Fruit fly (Drosophila melanogaster) whole organism, adult: ENCODE results near the gene siz.

Source experiments
- CG11617 ChIP-seq: fragments of 200-800 bp; sonication (Bioruptor generic); optimal IDR thresholded peaks from 2 replicates; lab custom pipeline; 2017; ENCODE audit warnings: mild to moderate bottlenecking, missing biosample characterization, missing genetic modification reagents, missing genetic modification characterization
- CG12768 ChIP-seq: fragments of 200-800 bp; sonication (Bioruptor generic); optimal IDR thresholded peaks from 2 replicates; lab custom pipeline; 2017; ENCODE audit warnings: missing biosample characterization, missing genetic modification characterization, mild to moderate bottlenecking, moderate library complexity, missing genetic modification reagents
- CG14711 ChIP-seq: fragments of 200-800 bp; sonication (Bioruptor generic); optimal IDR thresholded peaks from 2 replicates; lab custom pipeline; 2018; ENCODE audit warnings: missing biosample characterization, mild to moderate bottlenecking, missing genetic modification characterization, moderate library complexity
- CG1620 ChIP-seq: fragments of 200-800 bp; sonication (Bioruptor generic); optimal IDR thresholded peaks from 2 replicates; lab custom pipeline; 2016; ENCODE audit warnings: missing biosample characterization, missing genetic modification characterization
- CG33017 ChIP-seq: fragments of 200-800 bp; sonication (Bioruptor generic); optimal IDR thresholded peaks from 2 replicates; lab custom pipeline; 2018; ENCODE audit warnings: missing biosample characterization, mild to moderate bottlenecking, missing genetic modification characterization, moderate library complexity
- CG5204 ChIP-seq: fragments of 200-800 bp; sonication (Bioruptor generic); optimal IDR thresholded peaks from 2 replicates; lab custom pipeline; 2016; ENCODE audit warnings: missing biosample characterization, missing genetic modification characterization
- CG7045 ChIP-seq: fragments of 200-800 bp; sonication (Bioruptor generic); optimal IDR thresholded peaks from 2 replicates; lab custom pipeline; 2017; ENCODE audit warnings: missing biosample characterization, mild to moderate bottlenecking, missing genetic modification characterization
- CG7101 ChIP-seq: fragments of 200-800 bp; sonication (Bioruptor generic); optimal IDR thresholded peaks from 2 replicates; lab custom pipeline; 2018; ENCODE audit warnings: missing biosample characterization, mild to moderate bottlenecking, missing genetic modification characterization, moderate library complexity
- Clk ChIP-seq: fragments of 200-800 bp; sonication (Bioruptor generic); optimal IDR thresholded peaks from 2 replicates; lab custom pipeline; 2017; ENCODE audit warnings: missing biosample characterization, missing genetic modification characterization
- Crg-1 ChIP-seq: fragments of 200-800 bp; sonication (Bioruptor generic); optimal IDR thresholded peaks from 2 replicates; lab custom pipeline; 2016; ENCODE audit warnings: missing biosample characterization, missing genetic modification characterization
- Hr96 ChIP-seq: fragments of 200-800 bp; sonication (Bioruptor generic); optimal IDR thresholded peaks from 2 replicates; lab custom pipeline; 2016; ENCODE audit warnings: missing biosample characterization, missing genetic modification characterization
- Mnt ChIP-seq: fragments of 200-800 bp; sonication (Bioruptor generic); optimal IDR thresholded peaks from 2 replicates; lab custom pipeline; 2016; ENCODE audit warnings: missing biosample characterization, mild to moderate bottlenecking, missing genetic modification characterization
- bab1 ChIP-seq: fragments of 200-800 bp; sonication (Bioruptor generic); optimal IDR thresholded peaks from 3 replicates; lab custom pipeline; 2019; ENCODE audit warnings: missing biosample characterization, mild to moderate bottlenecking, missing genetic modification characterization, moderate library complexity
- cic ChIP-seq: fragments of 200-800 bp; sonication (Bioruptor generic); optimal IDR thresholded peaks from 2 replicates; lab custom pipeline; 2017; ENCODE audit warnings: missing biosample characterization, mild to moderate bottlenecking, missing genetic modification characterization, moderate library complexity
- cnc ChIP-seq, 2 experiments: fragments of >200 bp; optimal IDR thresholded peaks; 2 replicates each; lab custom pipeline; 2017
- kay ChIP-seq: fragments of 200-800 bp; sonication (Bioruptor generic); peaks from one replicate; lab custom pipeline; 2016; ENCODE audit warnings: missing biosample characterization, missing genetic modification characterization, borderline replicate concordance
- ovo ChIP-seq: fragments of 200-800 bp; sonication (Bioruptor generic); optimal IDR thresholded peaks from 2 replicates; lab custom pipeline; 2016; ENCODE audit warnings: missing biosample characterization, missing genetic modification characterization
- pad ChIP-seq: fragments of 200-800 bp; sonication (Bioruptor generic); optimal IDR thresholded peaks from 3 replicates; lab custom pipeline; 2017; ENCODE audit warnings: missing biosample characterization, missing genetic modification characterization, mild to moderate bottlenecking, moderate library complexity, missing genetic modification reagents
- tj ChIP-seq: fragments of 200-800 bp; sonication (Bioruptor generic); optimal IDR thresholded peaks from 3 replicates; lab custom pipeline; 2017; ENCODE audit warnings: missing biosample characterization, mild to moderate bottlenecking, missing genetic modification characterization, moderate library complexity
- toe ChIP-seq: fragments of 200-800 bp; sonication (Bioruptor generic); optimal IDR thresholded peaks from 2 replicates; lab custom pipeline; 2016; ENCODE audit warnings: missing biosample characterization, missing genetic modification characterization

The siz gene

dm6 chr3L:21034103-21034280, 343 bp upstream of the siz start, which contains the start of gene CG10581:
TSS of gene CG10581 (minus strand) at chr3L:21034203.
- no peak for TF ChIP-seq bab1 (GFP tag; lab: Kevin White, UChicago)
- TF ChIP-seq toe: no peak
- TF ChIP-seq CG1620 (GFP tag; lab: Kevin White, UChicago): no peak
- TF ChIP-seq cnc (optimal IDR thresholded peaks at IDR 0.05; lab: Kevin White, UChicago): no peak
- TF ChIP-seq kay (GFP tag; lab: Kevin White, UChicago): no peak
- TF ChIP-seq CG11617 (GFP tag; lab: Kevin White, UChicago): no peak
- TF ChIP-seq CG14711 (tag; lab: Kevin White, UChicago): no peak
- TF ChIP-seq CG12768 (GFP tag; lab: Kevin White, UChicago): no peak
- no peak for TF ChIP-seq Clk (GFP tag; lab: Kevin White, UChicago)
- TF ChIP-seq CG33017: no peak
- TF ChIP-seq pad (GFP tag; lab: Kevin White, UChicago): no peak
- no peak for TF ChIP-seq CG7045 (GFP tag; lab: Kevin White, UChicago)
- TF ChIP-seq CG7101 (tag; lab: Kevin White, UChicago): no peak
- no peak for TF ChIP-seq Crg-1 (GFP tag; lab: Kevin White, UChicago)
- TF ChIP-seq CG5204: no peak
- TF ChIP-seq Mnt (GFP tag; lab: Kevin White, UChicago): no peak
- no peak for TF ChIP-seq cic (GFP tag; lab: Kevin White, UChicago)

dm6 chr3L:21035231-21035630, 896 bp downstream of the siz start:
- TF ChIP-seq Hr96: no peak
- no peak for TF ChIP-seq cnc (optimal IDR thresholded peaks at IDR 0.05; lab: Kevin White, UChicago)
- TF ChIP-seq Clk (GFP tag; lab: Kevin White, UChicago): no peak
- TF ChIP-seq kay (GFP tag; lab: Kevin White, UChicago): no peak
- no peak for TF ChIP-seq CG14711 (tag; lab: Kevin White, UChicago)
- TF ChIP-seq cic (GFP tag; lab: Kevin White, UChicago): no peak
- no peak for TF ChIP-seq CG11617 (GFP tag; lab: Kevin White, UChicago)
- no peak for TF ChIP-seq Mnt (GFP tag; lab: Kevin White, UChicago)

- no peak for TF ChIP-seq Hr96
- no peak for TF ChIP-seq CG1620 (GFP tag; lab: Kevin White, UChicago)
- peak; percentile 88 for TF ChIP-seq cic (GFP tag; lab: Kevin White, UChicago)
- TF ChIP-seq pad (GFP tag; lab: Kevin White, UChicago): peak; percentile 21
- peak; percentile 27 for TF ChIP-seq Mnt (GFP tag; lab: Kevin White, UChicago)
- no peak for TF ChIP-seq toe
- TF ChIP-seq Crg-1 (GFP tag; lab: Kevin White, UChicago): peak; percentile 27
- no peak for TF ChIP-seq CG5204
- TF ChIP-seq CG12768 (GFP tag; lab: Kevin White, UChicago): peak; percentile 12
- no peak for TF ChIP-seq cnc (optimal IDR thresholded peaks at IDR 0.05; lab: Kevin White, UChicago)
- no peak for TF ChIP-seq Clk (GFP tag; lab: Kevin White, UChicago)
- no peak for TF ChIP-seq bab1 (GFP tag; lab: Kevin White, UChicago)
- TF ChIP-seq CG7101 (tag; lab: Kevin White, UChicago): peak; percentile 31
- no peak for TF ChIP-seq kay (GFP tag; lab: Kevin White, UChicago)
- TF ChIP-seq CG33017: peak; percentile 51
- TF ChIP-seq CG7045 (GFP tag; lab: Kevin White, UChicago): peak; percentile 18
- no peak for TF ChIP-seq tj
- TF ChIP-seq ovo (GFP tag; lab: Kevin White, UChicago): no peak
- TF ChIP-seq CG11617 (GFP tag; lab: Kevin White, UChicago): peak; percentile 28
- peak; percentile 6 for TF ChIP-seq CG14711 (tag; lab: Kevin White, UChicago)
Observed at dm6 chr3L:21036257-21036957, 2.1 kb downstream of the siz start.

dm6 chr3L:21037404-21037803, 3.1 kb downstream of the siz start:
- TF ChIP-seq CG12768 (GFP tag; lab: Kevin White, UChicago): no peak
- peak; percentile 77 for TF ChIP-seq bab1 (GFP tag; lab: Kevin White, UChicago)

dm6 chr3L:21040831-21041230, 6.5 kb downstream of the siz start:
- no peak for TF ChIP-seq bab1 (GFP tag; lab: Kevin White, UChicago)
- no peak for TF ChIP-seq ovo (GFP tag; lab: Kevin White, UChicago)
- no peak for TF ChIP-seq tj
- TF ChIP-seq pad (GFP tag; lab: Kevin White, UChicago): no peak
- no peak for TF ChIP-seq CG7045 (GFP tag; lab: Kevin White, UChicago)
- no peak for TF ChIP-seq Clk (GFP tag; lab: Kevin White, UChicago)
- TF ChIP-seq CG33017: no peak
- no peak for TF ChIP-seq Hr96
- TF ChIP-seq toe: no peak
- no peak for TF ChIP-seq cic (GFP tag; lab: Kevin White, UChicago)
- TF ChIP-seq kay (GFP tag; lab: Kevin White, UChicago): no peak
- TF ChIP-seq Mnt (GFP tag; lab: Kevin White, UChicago): no peak
- TF ChIP-seq cnc (optimal IDR thresholded peaks at IDR 0.05; lab: Kevin White, UChicago): no peak
- no peak for TF ChIP-seq CG7101 (tag; lab: Kevin White, UChicago)
- TF ChIP-seq CG1620 (GFP tag; lab: Kevin White, UChicago): no peak
